Worm (Caenorhabditis elegans): ENCODE measurements around the gene F52D10.4.
A peak's percentile ranks its signal among the peaks of the same experiment; 100 is the strongest.

Gene F52D10.4

ce11 chrX:11605214-11605765 lies 12.0 kb upstream of the F52D10.4 start, which contains the start of gene ftt-2:
TSS of gene ftt-2 (minus strand) at chrX:11605419.
- TF ChIP-seq tbx-11 (GFP tag; IDR thresholded peaks at IDR 0.05) = no peak
- TF ChIP-seq scrt-1 (GFP tag; IDR thresholded peaks at IDR 0.05) = no peak
- TF ChIP-seq tbx-37 (GFP tag; conservative IDR thresholded peaks at IDR 0.05) = no peak
- no peak for TF ChIP-seq flt-1 (GFP tag; IDR thresholded peaks at IDR 0.05)
- no peak for TF ChIP-seq sea-1 (GFP tag; conservative IDR thresholded peaks at IDR 0.05)
- no peak for TF ChIP-seq pes-1 (GFP tag; IDR thresholded peaks at IDR 0.05)
- TF ChIP-seq hnd-1 (tag; optimal IDR thresholded peaks at IDR 0.05) = no peak
- TF ChIP-seq F13C5.2 (tag; optimal IDR thresholded peaks at IDR 0.05) = no peak
- TF ChIP-seq ceh-36 (tag; optimal IDR thresholded peaks at IDR 0.05) = no peak

ce11 chrX:11605766-11606490 lies 11.3 kb upstream of the F52D10.4 start:
- TF ChIP-seq pes-1 (GFP tag; IDR thresholded peaks at IDR 0.05) (peak; percentile 83), tbx-11 (GFP tag; IDR thresholded peaks at IDR 0.05) (peak; percentile 61; the same call in 1 of the 2 replicates), ceh-36 (tag; optimal IDR thresholded peaks at IDR 0.05) (peak; percentile 92), B0310.2 (tag; optimal IDR thresholded peaks at IDR 0.05) (peak; percentile 98), scrt-1 (GFP tag; IDR thresholded peaks at IDR 0.05) (peak; percentile 79), flt-1 (GFP tag; IDR thresholded peaks at IDR 0.05) (peak; percentile 64), tra-4 (tag; optimal IDR thresholded peaks at IDR 0.05) (peak; percentile 98), aly-1 (tag; optimal IDR thresholded peaks at IDR 0.05) (peak; percentile 58), ceh-13 (GFP tag; optimal IDR thresholded peaks at IDR 0.05) (peak; percentile 63), hnd-1 (tag; optimal IDR thresholded peaks at IDR 0.05) (peak; percentile 82), tbx-37 (GFP tag; conservative IDR thresholded peaks at IDR 0.05) (no peak), F13C5.2 (tag; optimal IDR thresholded peaks at IDR 0.05) (peak; percentile 100), ama-1 (optimal IDR thresholded peaks at IDR 0.05) (no peak), hmg-4 (GFP tag; optimal IDR thresholded peaks at IDR 0.05) (peak; percentile 92), hmbx-1 (tag; optimal IDR thresholded peaks at IDR 0.05) (peak; percentile 95), ets-7 (tag; optimal IDR thresholded peaks at IDR 0.05) (peak; percentile 54), sea-1 (GFP tag; conservative IDR thresholded peaks at IDR 0.05) (peak; percentile 87)

DNA sequence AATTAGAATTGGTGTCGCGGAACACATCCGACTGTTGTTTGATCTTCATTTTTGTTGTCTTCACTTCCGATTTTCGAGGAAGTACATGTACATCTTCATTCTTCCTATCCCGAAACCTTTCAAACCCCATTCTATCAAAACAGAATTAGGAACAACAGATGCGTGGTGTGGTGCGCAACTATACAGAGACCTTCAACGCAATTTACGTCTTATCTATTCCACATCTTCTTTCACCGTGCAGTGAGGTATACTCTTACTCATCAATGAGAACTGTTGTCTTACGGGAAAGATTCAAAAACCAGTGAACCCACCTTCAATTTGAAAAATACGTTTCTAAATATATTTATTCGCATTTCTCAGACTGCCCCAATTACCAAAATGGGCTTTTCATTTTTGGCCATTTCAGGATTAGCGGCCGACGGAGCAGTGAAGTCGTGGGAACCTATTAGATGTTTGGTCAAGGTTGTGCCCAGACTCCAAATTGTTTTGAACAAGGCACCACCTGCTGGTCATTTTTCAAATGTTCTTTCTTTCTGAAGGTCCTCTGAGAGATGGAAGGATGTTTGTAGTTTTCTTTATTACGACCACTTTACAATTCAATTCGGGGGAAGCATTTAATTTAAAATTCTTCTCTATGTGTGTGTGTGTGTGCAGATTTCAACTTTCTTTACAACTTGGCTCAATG lies 10.3 kb upstream of the F52D10.4 start:
- TF ChIP-seq ets-7 (tag; optimal IDR thresholded peaks at IDR 0.05) (no peak), ceh-36 (tag; optimal IDR thresholded peaks at IDR 0.05) (no peak), aly-1 (tag; optimal IDR thresholded peaks at IDR 0.05) (no peak), hmbx-1 (tag; optimal IDR thresholded peaks at IDR 0.05) (no peak), hmg-4 (GFP tag; optimal IDR thresholded peaks at IDR 0.05) (no peak), sea-1 (GFP tag; conservative IDR thresholded peaks at IDR 0.05) (no peak), ceh-13 (GFP tag; optimal IDR thresholded peaks at IDR 0.05) (no peak)

DNA sequence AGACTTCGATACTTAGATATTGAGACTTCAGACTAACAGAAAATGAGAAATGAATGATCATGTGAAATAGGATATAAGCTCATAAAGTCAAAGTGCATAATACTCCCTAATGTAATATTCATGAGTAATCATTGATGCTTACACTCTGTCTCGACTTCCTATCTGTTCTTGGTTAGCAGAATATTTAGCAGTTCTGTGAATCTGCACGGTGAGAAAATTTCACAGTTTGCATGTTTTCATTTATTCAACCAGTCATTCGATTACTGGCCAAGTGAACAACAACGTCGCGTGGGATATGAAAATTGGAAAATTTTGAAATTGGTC lies 9.8 kb upstream of the F52D10.4 start:
- TF ChIP-seq tbx-11 (GFP tag; IDR thresholded peaks at IDR 0.05) = no peak
- TF ChIP-seq scrt-1 (GFP tag; IDR thresholded peaks at IDR 0.05) = no peak

- TF ChIP-seq tbx-37 (GFP tag; conservative IDR thresholded peaks at IDR 0.05) (no peak), tbx-11 (GFP tag; IDR thresholded peaks at IDR 0.05) (no peak), tra-4 (tag; optimal IDR thresholded peaks at IDR 0.05) (no peak), hnd-1 (tag; optimal IDR thresholded peaks at IDR 0.05) (no peak), flt-1 (GFP tag; IDR thresholded peaks at IDR 0.05) (no peak), ceh-36 (tag; optimal IDR thresholded peaks at IDR 0.05) (no peak), hmg-4 (GFP tag; optimal IDR thresholded peaks at IDR 0.05) (no peak), aly-1 (tag; optimal IDR thresholded peaks at IDR 0.05) (no peak), B0310.2 (tag; optimal IDR thresholded peaks at IDR 0.05) (no peak), pes-1 (GFP tag; IDR thresholded peaks at IDR 0.05) (no peak), scrt-1 (GFP tag; IDR thresholded peaks at IDR 0.05) (no peak), ama-1 (optimal IDR thresholded peaks at IDR 0.05) (no peak), sea-1 (GFP tag; conservative IDR thresholded peaks at IDR 0.05) (no peak), hmbx-1 (tag; optimal IDR thresholded peaks at IDR 0.05) (no peak)
Measured at ce11 chrX:11608110-11608759, 9.0 kb upstream of the F52D10.4 start.

- no peak for TF ChIP-seq flt-1 (GFP tag; IDR thresholded peaks at IDR 0.05)
- no peak for TF ChIP-seq sea-1 (GFP tag; conservative IDR thresholded peaks at IDR 0.05)
- TF ChIP-seq tbx-37 (GFP tag; conservative IDR thresholded peaks at IDR 0.05) = no peak
- no peak for TF ChIP-seq B0310.2 (tag; optimal IDR thresholded peaks at IDR 0.05)
- no peak for TF ChIP-seq aly-1 (tag; optimal IDR thresholded peaks at IDR 0.05)
- TF ChIP-seq ama-1 (optimal IDR thresholded peaks at IDR 0.05) = no peak
- no peak for TF ChIP-seq ets-7 (tag; optimal IDR thresholded peaks at IDR 0.05)
- no peak for TF ChIP-seq pes-1 (GFP tag; IDR thresholded peaks at IDR 0.05)
- TF ChIP-seq hmg-4 (GFP tag; optimal IDR thresholded peaks at IDR 0.05) = no peak
- no peak for TF ChIP-seq ceh-36 (tag; optimal IDR thresholded peaks at IDR 0.05)
- no peak for TF ChIP-seq ceh-13 (GFP tag; optimal IDR thresholded peaks at IDR 0.05)
- no peak for TF ChIP-seq F13C5.2 (tag; optimal IDR thresholded peaks at IDR 0.05)
- no peak for TF ChIP-seq hmbx-1 (tag; optimal IDR thresholded peaks at IDR 0.05)
- no peak for TF ChIP-seq tbx-11 (GFP tag; IDR thresholded peaks at IDR 0.05)
- no peak for TF ChIP-seq scrt-1 (GFP tag; IDR thresholded peaks at IDR 0.05)
- no peak for TF ChIP-seq tra-4 (tag; optimal IDR thresholded peaks at IDR 0.05)
- no peak for TF ChIP-seq hnd-1 (tag; optimal IDR thresholded peaks at IDR 0.05)
Measured at ce11 chrX:11621997-11622396, 4.7 kb downstream of the F52D10.4 start, which contains the start of gene sto-3. TSS of gene sto-3 (minus strand) at chrX:11622097.

DNA sequence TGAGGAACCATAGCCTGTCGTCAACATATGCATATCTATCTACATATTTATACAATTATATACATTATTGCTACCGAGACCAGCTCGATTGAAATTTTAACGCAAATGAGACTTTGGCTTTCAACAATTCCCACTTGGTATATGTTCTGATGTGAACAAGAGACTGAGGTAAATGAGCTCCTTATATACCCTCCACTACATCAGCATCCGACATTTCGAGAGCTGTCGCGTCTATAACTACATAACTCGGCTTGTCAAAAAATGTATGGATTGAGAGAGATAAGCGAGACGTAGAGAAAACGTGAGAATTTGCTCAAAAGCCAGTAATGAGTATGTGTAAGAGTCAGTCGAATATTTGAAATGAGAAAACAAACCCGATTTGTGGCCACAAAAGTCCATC lies 6.2 kb downstream of the F52D10.4 start:
- TF ChIP-seq F13C5.2 (tag; optimal IDR thresholded peaks at IDR 0.05) (no peak), pes-1 (GFP tag; IDR thresholded peaks at IDR 0.05) (no peak), sea-1 (GFP tag; conservative IDR thresholded peaks at IDR 0.05) (no peak), ceh-36 (tag; optimal IDR thresholded peaks at IDR 0.05) (no peak), ama-1 (optimal IDR thresholded peaks at IDR 0.05) (no peak), tbx-37 (GFP tag; conservative IDR thresholded peaks at IDR 0.05) (no peak), scrt-1 (GFP tag; IDR thresholded peaks at IDR 0.05) (no peak)

Measured in whole organism, early embryonic.